Fruit fly (Drosophila melanogaster) whole organism, embryonic: ENCODE data around the gene COX7AL.

Source experiments
- CG43689 ChIP-seq: fragments of 200-800 bp; sonication (Bioruptor generic); IDR thresholded peaks from 2 replicates; pipeline ENCODE4 v1.3.6; 2022; ENCODE audit warnings: missing biosample characterization, missing genetic modification characterization
- CG4730 ChIP-seq: fragments of 200-800 bp; sonication (Bioruptor generic); IDR thresholded peaks from 2 replicates; pipeline ENCODE4 v1.3.6; 2022; ENCODE audit warnings: missing biosample characterization, missing genetic modification characterization
- CG9797 ChIP-seq: fragments of 200-800 bp; sonication (Bioruptor generic); optimal IDR thresholded peaks from 3 replicates; lab custom pipeline; 2018; ENCODE audit warnings: missing biosample characterization, mild to moderate bottlenecking, missing genetic modification characterization
- sens ChIP-seq: fragments of 200-800 bp; sonication (Bioruptor generic); peaks from one replicate; lab custom pipeline; 2016; ENCODE audit warnings: missing biosample characterization, missing genetic modification characterization

- TF ChIP-seq CG4730 (GFP tag; lab: Robert Waterston, UW) (no peak), CG9797 (GFP tag; lab: Kevin White, UChicago) (no peak), CG43689 (GFP tag; lab: Robert Waterston, UW) (no peak), sens (GFP tag; lab: Kevin White, UChicago) (no peak)
Measured at dm6 chr3R:8389636-8390035, 46.2 kb downstream of the COX7AL start.
